Worm (Caenorhabditis elegans) whole organism, L4/young adult: ENCODE measurements around the gene F34D10.9.

Experiments used
- W03F9.2 ChIP-seq: fragments of 150-350 bp; optimal IDR thresholded peaks from 2 replicates; lab custom pipeline; 2014; ENCODE audit warnings: missing biosample characterization, missing genetic modification characterization
- him-1 ChIP-seq: sonication (generic microtip); optimal IDR thresholded peaks from 2 replicates; lab custom pipeline; 2016; ENCODE audit warnings: missing genotype, missing genetic modification reagents, missing genetic modification characterization, missing compliant biosample characterization

- TF ChIP-seq him-1 (tag; lab: Kevin White, UChicago) (no peak), W03F9.2 (tag; lab: Kevin White, UChicago) (no peak)
Observed at ce11 chrIII:3701411-3702310, 27.8 kb downstream of the F34D10.9 start, which contains the start of the genes pdi-1 and C14B1.2.
